Worm (Caenorhabditis elegans): ENCODE measurements around the gene F59A6.10.
A peak's percentile ranks its signal among the peaks of the same experiment; 100 is the strongest.

F59A6.10 gene

DNA sequence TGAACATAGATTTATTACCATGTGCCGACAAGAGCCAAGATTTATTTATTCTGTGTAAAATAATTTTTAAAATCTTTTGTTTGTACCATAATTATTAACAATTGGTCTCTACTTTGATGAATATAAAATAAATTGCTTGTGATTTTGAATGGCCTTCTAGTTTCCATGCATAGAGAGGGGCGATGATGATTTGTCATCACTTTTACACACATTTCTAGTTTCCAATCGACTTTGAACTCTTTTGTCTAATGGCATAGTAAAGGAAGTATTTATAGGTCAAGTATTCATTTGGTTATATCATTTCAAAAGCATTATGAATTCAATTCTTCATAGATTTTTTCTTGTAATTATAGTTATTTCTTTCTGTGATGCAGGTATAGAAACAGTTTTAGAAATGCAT lies at the start of gene F59A6.10:
Gene F59A6.10 (plus strand): TSS at position 301 of the 400 bp plus-strand sequence.
- TF ChIP-seq W03F9.2 (tag; optimal IDR thresholded peaks at IDR 0.05) (no peak), him-1 (tag; optimal IDR thresholded peaks at IDR 0.05) (no peak), dao-5 (tag; optimal IDR thresholded peaks at IDR 0.05) (no peak)

DNA sequence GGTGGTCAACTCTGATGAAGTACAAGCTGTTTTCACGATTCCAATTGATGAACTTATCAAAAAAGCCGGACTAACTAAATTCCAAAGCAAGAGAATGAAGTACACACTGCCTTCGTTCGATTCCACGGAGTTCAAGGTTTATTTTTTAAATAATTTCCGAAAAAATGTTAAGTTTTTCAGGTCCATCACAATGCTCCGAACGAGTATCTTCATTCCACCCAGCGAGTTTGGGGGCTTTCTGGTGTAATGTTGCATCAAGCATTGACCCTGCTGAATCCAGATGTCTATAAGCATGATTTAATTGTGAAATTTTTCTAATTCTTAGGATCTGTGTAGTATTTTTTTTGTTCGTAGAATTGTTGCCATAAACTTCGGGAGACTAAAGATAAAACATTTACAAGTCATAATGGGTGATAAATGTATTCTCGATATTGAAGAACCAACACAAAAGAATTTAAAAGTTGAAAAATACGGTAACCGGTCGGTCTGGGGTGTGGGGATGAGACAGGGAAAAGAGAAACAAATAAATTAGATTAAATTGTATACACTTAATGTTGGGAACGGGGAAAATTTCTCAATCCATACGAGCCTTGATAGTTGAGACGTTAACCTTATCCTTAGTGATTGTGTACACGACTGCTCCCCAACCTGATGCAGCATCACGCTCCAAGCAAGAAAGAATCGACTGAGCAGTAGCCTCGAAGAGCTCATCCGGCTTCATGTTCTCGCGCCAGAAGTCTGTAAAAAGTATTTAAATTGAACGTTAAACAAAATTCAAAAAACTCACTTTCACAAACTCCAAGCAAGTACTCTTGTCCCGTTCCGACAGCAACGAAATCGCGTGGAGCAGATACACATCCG lies 49.4 kb upstream of the F59A6.10 start:
- TF ChIP-seq dao-5 (tag; optimal IDR thresholded peaks at IDR 0.05) (no peak), W03F9.2 (tag; optimal IDR thresholded peaks at IDR 0.05) (no peak), him-1 (tag; optimal IDR thresholded peaks at IDR 0.05) (no peak)

DNA sequence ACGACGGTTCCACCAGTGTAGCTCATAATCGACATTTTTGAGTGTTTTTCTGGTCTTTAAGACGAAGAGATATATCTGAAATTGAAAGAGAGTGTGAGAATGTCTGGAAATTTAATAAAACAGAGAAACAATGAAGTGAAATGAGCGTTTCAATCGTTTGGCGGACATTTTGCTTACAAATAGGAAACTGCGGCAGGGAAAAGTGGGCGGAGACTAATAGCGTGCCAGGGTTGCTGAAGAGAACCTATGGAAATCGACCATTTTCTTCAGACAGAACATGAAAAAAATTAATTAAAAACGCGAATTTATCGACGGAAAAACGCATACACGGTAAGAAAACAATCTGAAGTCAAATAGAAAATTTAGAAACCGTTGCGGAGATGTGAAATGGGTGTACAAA lies 48.4 kb upstream of the F59A6.10 start, which contains the start of gene pbs-3:
Gene pbs-3 (minus strand): TSS at position 75 of the 400 bp plus-strand sequence.
- TF ChIP-seq W03F9.2 (tag; optimal IDR thresholded peaks at IDR 0.05) (peak; percentile 38), dao-5 (tag; optimal IDR thresholded peaks at IDR 0.05) (no peak)

DNA sequence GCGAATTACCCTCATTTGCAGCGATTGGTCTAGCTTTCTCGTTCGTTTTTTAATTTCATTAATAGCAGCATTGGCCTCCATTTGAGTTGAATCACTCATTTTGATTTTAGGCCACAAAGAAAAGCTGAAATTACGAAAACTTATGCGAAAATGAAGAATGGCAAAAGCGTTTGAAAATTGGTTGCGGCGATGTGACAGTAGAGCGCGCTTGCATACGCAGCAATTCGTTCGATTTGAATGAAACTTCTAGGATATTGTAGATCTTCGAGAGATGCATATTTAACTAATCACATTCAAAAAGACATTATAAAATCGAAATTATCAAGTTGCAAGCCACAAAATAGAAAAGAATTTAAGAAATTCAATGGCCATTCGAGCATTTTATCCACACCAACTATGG lies 44.0 kb upstream of the F59A6.10 start, which contains the start of gene ulp-2:
Gene ulp-2 (minus strand): TSS at position 158 of the 400 bp plus-strand sequence.
- no peak for TF ChIP-seq him-1 (tag; optimal IDR thresholded peaks at IDR 0.05)
- TF ChIP-seq dao-5 (tag; optimal IDR thresholded peaks at IDR 0.05): no peak
- TF ChIP-seq W03F9.2 (tag; optimal IDR thresholded peaks at IDR 0.05): no peak

DNA sequence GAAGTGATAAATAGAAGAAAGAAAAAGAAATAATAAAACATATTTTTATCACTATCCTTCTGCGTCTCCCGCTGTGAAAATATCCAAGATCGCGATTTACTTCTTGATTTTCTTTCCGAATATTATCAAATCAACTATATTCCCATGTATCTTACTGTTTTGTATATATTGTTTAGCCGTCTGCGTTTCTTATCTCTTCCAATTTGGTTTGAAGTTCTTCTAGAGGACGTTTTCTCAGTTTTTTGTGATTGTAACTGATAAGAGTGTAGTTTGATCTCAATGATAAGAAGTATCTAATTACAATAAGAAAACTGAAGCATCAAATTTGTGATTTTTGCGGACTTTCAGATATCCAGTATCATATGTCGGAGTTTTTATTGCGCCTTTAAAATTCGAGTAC lies 43.1 kb upstream of the F59A6.10 start:
- TF ChIP-seq W03F9.2 (tag; optimal IDR thresholded peaks at IDR 0.05) (peak; percentile 9), him-1 (tag; optimal IDR thresholded peaks at IDR 0.05) (no peak), dao-5 (tag; optimal IDR thresholded peaks at IDR 0.05) (no peak)

DNA sequence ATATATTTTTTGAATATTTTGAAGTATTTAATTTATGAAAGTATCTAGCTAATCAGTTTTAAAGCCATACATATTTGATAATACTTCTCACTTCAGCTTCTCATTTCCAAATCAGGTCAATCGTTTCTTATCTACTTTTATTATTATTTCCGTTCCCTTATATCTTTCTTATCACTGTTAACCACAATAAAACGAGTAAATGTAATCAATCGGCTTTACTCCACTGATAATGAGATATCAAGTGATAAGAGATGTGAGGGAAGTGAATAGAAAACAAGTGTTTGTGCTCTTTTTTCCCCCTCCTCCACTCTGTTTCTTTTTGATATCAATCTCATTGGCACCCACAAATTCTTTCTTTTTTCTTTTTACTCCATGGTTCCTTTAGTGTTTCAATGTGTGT lies 37.2 kb upstream of the F59A6.10 start:
- TF ChIP-seq W03F9.2 (tag; optimal IDR thresholded peaks at IDR 0.05): no peak

DNA sequence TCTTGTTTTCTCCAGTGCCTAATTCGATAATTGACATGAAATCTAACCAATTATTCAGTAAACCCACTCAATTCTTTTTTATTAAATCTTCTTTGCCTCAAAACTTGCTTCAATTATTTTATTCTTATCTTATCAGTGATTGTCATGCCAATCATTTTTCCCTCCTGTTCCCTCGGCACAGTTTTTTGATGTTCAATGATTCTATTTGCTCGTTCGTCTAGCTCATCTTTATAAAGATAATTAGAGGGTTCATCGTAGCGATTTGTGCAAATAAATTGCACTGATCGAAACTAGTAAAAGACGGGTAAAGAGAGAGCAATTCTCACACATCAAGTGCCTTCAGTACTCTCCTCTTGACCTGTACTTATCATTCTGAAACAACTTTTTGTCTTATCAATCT lies 36.1 kb upstream of the F59A6.10 start:
- TF ChIP-seq dao-5 (tag; optimal IDR thresholded peaks at IDR 0.05) (no peak), W03F9.2 (tag; optimal IDR thresholded peaks at IDR 0.05) (no peak), him-1 (tag; optimal IDR thresholded peaks at IDR 0.05) (no peak)

DNA sequence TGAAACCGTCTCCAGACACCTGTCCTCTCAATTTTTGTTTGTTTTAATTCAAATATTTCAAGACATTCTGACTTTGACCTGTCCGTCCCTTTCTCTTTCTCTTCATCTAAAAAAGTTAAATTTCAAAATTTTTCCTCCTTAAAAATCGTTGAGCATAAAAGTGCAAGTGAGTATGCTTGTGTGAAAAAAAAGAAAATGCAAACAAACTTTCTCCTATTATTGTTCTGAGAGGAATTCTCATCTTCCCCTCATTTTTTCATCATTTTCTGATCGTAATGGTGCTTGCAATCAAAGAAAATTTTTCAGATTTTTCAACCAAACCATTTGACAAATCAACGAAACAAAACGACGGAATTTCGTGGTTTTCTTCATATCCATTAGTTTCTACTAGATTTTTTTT lies 34.9 kb upstream of the F59A6.10 start, which contains the start of gene shc-2:
Gene shc-2 (plus strand): TSS at position 301 of the 400 bp plus-strand sequence.
- TF ChIP-seq W03F9.2 (tag; optimal IDR thresholded peaks at IDR 0.05): no peak
- no peak for TF ChIP-seq dao-5 (tag; optimal IDR thresholded peaks at IDR 0.05)
- no peak for TF ChIP-seq him-1 (tag; optimal IDR thresholded peaks at IDR 0.05)

DNA sequence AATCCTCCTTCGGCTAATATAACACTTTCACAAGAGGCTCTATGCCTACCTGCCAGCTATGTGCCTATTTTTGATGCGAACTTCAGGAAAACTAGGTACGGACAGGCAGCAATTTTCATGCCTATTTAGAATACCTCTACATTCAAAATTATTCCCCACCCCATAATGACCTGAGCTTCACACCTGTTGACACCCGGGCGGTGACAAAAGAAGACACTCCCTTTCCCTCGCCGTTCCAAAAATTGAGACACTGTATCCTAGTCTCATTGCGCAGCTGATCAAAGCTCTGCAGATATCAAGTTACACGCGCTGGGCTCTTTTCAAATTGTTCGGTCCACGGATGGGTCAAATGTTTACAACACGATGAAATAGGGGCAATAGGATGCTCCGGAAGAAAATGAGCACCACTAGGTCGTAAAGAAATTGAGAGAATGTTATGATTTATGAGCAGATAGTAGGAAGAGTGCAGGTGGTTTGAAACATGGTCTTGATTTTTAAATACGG lies 29.3 kb upstream of the F59A6.10 start:
- TF ChIP-seq dao-5 (tag; optimal IDR thresholded peaks at IDR 0.05) (no peak), W03F9.2 (tag; optimal IDR thresholded peaks at IDR 0.05) (no peak), him-1 (tag; optimal IDR thresholded peaks at IDR 0.05) (no peak)

DNA sequence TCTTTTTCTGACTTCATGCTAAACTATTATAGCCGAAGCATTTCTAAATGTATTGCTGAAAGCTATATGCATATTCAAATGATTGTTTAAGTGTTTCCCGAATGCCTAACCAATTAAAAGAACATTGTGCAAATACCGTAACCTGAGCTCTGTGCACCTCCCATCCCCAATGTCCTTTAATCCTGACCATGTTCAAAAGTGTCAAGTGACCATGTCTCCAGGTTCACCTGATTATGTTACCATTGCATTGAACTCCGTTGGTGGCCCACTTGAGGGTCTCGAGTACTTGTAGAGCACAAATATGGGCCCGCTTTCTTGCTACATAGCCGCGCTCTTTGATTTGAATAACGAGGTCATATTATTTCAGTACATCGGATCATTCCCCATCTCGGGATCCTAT lies 28.4 kb upstream of the F59A6.10 start:
- TF ChIP-seq dao-5 (tag; optimal IDR thresholded peaks at IDR 0.05): no peak
- no peak for TF ChIP-seq W03F9.2 (tag; optimal IDR thresholded peaks at IDR 0.05)
- TF ChIP-seq him-1 (tag; optimal IDR thresholded peaks at IDR 0.05): no peak

DNA sequence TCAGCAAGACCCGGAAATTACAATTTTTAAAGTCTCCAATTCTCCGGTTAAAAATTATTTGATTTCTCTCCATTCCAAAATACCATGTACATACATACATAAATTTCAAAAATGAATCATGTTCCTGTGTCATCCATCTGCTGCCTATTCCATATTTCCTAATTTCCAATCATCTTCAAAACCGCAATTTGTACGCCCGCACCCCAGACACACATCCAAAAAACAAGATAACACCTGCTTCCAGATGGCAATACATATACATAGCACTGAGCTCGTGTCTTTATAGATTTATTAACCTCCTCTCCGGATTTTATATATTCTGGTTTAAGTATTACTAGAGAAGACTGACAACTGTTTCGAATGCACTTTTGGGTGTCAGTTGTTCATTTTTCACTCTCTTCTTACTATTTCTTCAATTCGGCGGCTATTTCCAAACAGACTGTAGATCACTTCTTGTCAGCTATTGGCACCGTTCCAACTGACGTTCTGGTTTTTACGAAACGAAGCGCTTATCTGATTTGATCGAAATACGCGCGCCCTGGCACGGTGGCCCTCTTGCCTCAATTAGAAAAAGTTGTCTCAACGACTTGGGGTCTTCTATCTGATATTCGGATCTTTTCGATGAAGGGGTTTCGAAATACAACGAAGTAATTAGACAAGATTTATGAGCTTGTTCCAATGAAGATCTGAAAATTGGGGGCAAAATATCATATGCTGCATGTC lies 21.9 kb upstream of the F59A6.10 start:
- TF ChIP-seq W03F9.2 (tag; optimal IDR thresholded peaks at IDR 0.05) (no peak), dao-5 (tag; optimal IDR thresholded peaks at IDR 0.05) (no peak), him-1 (tag; optimal IDR thresholded peaks at IDR 0.05) (no peak)

DNA sequence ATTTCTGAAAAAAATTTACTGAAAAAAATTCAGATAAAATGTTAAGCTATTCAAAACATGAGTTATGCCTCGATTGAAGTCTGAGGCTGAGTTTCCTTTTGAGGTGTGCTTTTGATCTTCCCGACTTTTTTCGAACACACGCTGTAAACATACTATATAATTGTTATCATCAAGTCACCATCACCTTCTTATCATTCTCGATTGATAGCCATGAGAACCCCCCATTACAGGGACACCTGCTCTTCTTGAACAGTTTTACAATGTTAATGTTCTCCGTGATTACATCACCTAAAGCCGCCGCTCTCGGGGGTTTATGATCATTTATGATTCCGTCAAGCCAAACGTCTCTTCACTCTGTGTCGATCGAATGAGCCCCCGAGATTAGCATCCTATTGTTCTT lies 19.6 kb upstream of the F59A6.10 start:
- no peak for TF ChIP-seq him-1 (tag; optimal IDR thresholded peaks at IDR 0.05)
- no peak for TF ChIP-seq W03F9.2 (tag; optimal IDR thresholded peaks at IDR 0.05)
- TF ChIP-seq dao-5 (tag; optimal IDR thresholded peaks at IDR 0.05): no peak

DNA sequence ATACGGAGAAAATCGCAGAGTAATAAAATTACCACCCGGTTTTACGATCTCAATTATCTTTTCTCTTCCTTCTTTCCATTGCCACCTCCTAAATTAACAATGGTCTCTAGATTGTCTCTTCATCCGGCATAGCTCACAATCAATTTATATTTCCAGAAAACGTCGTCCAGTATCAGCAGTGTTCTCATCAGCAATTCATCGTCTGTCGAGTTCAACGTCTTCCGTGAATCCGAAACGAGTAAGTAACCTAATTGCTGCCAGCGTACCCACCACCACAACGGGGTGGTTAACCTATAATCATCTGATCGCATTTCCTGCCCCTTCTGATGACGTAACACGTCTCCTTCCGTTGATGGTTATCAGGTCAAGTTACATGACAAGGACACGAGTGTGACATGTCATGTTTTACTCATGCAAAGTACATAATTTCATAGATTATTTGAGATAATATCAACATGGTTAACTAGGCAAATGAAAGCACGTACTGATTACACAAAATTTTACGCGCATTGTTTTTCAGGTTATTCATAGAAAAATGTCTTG lies 17.7 kb upstream of the F59A6.10 start:
- TF ChIP-seq W03F9.2 (tag; optimal IDR thresholded peaks at IDR 0.05) (no peak), dao-5 (tag; optimal IDR thresholded peaks at IDR 0.05) (no peak), him-1 (tag; optimal IDR thresholded peaks at IDR 0.05) (no peak)

DNA sequence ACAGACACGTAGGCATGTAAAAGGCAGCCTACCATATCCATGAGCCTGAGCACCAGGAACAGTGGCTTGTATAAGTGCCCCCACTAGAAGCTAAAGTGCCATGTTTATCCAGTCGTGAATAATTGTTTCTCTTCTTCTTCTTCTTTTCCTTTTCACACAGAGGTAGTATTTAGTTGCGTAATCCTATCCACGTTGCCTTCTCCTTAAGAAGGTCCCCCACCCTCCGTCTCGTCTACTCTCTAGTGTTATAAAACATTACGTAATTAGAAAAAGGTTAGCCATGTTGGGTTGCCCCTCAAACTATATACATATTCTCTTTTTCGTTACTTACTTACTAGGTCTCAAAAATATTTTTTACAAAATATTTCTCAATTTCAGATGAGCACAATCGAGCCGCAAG lies 17.1 kb upstream of the F59A6.10 start:
- TF ChIP-seq him-1 (tag; optimal IDR thresholded peaks at IDR 0.05) (no peak), W03F9.2 (tag; optimal IDR thresholded peaks at IDR 0.05) (no peak)
